Fruit fly (Drosophila melanogaster) whole organism, wandering third instar larva: Measurements from ENCODE around the gene Kal1.

Source experiments
- Abd-B ChIP-seq: fragments of >200 bp; optimal IDR thresholded peaks from 2 replicates; lab custom pipeline; 2017; ENCODE audit warnings: missing biosample characterization, missing genetic modification characterization
- Dfd ChIP-seq: fragments of >200 bp; optimal IDR thresholded peaks from 2 replicates; lab custom pipeline; 2017; ENCODE audit warnings: missing biosample characterization, missing genetic modification characterization
- Hr78 ChIP-seq: fragments of >200 bp; optimal IDR thresholded peaks from 2 replicates; lab custom pipeline; 2017; ENCODE audit warnings: missing biosample characterization, missing genetic modification characterization
- Mio ChIP-seq: sonication (Bioruptor generic); optimal IDR thresholded peaks from 2 replicates; lab custom pipeline; 2016; ENCODE audit warnings: missing biosample characterization, missing genetic modification characterization
- Myc ChIP-seq: fragments of >200 bp; optimal IDR thresholded peaks from 2 replicates; lab custom pipeline; 2017
- Rel ChIP-seq, 2 experiments: fragments of 200-800 bp; sonication (Bioruptor generic) in 1 of 2; optimal IDR thresholded peaks; 2 replicates in 1 of 2; 3 replicates in 1 of 2; lab custom pipeline; 2016 to 2019; ENCODE audit warnings: mild to moderate bottlenecking in 2 of 2, missing biosample characterization in 2 of 2, missing genetic modification characterization in 2 of 2, moderate library complexity in 1 of 2
- Sp1 ChIP-seq: fragments of 200-800 bp; sonication (Bioruptor generic); optimal IDR thresholded peaks from 3 replicates; lab custom pipeline; 2019; ENCODE audit warnings: missing biosample characterization, mild to moderate bottlenecking, missing genetic modification characterization, moderate library complexity
- dl ChIP-seq, 2 experiments: fragments of 175-275, 200-275 bp in 1 of 2; fragments of 200-275 bp in 1 of 2; sonication (Bioruptor generic); optimal IDR thresholded peaks; lab custom pipeline; 2018; ENCODE audit warnings: mild to moderate bottlenecking in 2 of 2, missing biosample characterization in 2 of 2, missing genetic modification characterization in 2 of 2, moderate library complexity in 2 of 2; ENCODE audit not compliant: partially characterized antibody in 2 of 2, insufficient read depth in 1 of 2
- ey ChIP-seq: fragments of 200-800 bp; sonication (Bioruptor generic); optimal IDR thresholded peaks from 2 replicates; lab custom pipeline; 2016; ENCODE audit warnings: missing biosample characterization, missing genetic modification characterization
- pan ChIP-seq: fragments of >200 bp; optimal IDR thresholded peaks from 2 replicates; lab custom pipeline; 2017
- psq ChIP-seq: fragments of 200-800 bp; sonication (Bioruptor generic); optimal IDR thresholded peaks from 3 replicates; lab custom pipeline; 2017; ENCODE audit warnings: missing biosample characterization, mild to moderate bottlenecking, missing genetic modification characterization, moderate library complexity
- rgr ChIP-seq: fragments of 200-800 bp; sonication (Bioruptor generic); optimal IDR thresholded peaks from 3 replicates; lab custom pipeline; 2016; ENCODE audit warnings: missing biosample characterization, mild to moderate bottlenecking, missing genetic modification characterization
- tai ChIP-seq: sonication (Bioruptor generic); optimal IDR thresholded peaks from 2 replicates; lab custom pipeline; 2016; ENCODE audit warnings: missing biosample characterization, missing genetic modification characterization
- usp ChIP-seq: fragments of >200 bp; optimal IDR thresholded peaks from 2 replicates; lab custom pipeline; 2017; ENCODE audit warnings: missing biosample characterization, missing genetic modification characterization

DNA sequence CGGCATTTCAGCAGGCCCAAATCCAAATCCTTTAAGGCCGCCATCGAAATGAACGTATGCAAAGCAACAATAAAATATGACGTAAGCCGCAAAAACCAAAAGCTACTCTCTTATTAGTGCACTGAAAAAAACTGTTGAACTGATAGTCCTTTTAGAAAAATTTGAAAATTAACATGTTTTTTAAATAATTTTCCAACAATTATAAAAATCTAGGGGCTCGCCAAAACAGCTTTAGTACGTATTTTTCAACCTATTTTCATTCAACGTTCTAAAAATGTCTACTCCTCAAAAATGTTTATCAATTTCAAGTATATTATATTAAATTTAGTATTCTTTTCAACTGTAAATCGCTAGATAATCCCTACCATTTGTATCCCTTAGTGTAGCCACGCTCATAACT is 47.8 kb upstream of the Kal1 start:
- TF ChIP-seq Abd-B (GFP tag; lab: Kevin White, UChicago) (no peak), usp (GFP tag; lab: Kevin White, UChicago) (no peak), pan (lab: Kevin White, UChicago) (no peak), Rel (GFP tag; optimal IDR thresholded peaks at IDR 0.05; lab: Kevin White, UChicago) (no peak), Rel (tag; optimal IDR thresholded peaks at IDR 0.05; lab: Kevin White, UChicago) (no peak), Sp1 (no peak), ey (GFP tag; lab: Kevin White, UChicago) (no peak), psq (no peak), Dfd (GFP tag; lab: Kevin White, UChicago) (no peak), Hr78 (GFP tag; lab: Kevin White, UChicago) (no peak), Mio (no peak), Myc (lab: Kevin White, UChicago) (no peak), tai (no peak), dl (GFP tag; optimal IDR thresholded peaks at IDR 0.05; lab: Kevin White, UChicago; ENCODE audit: insufficient read depth in 1 of 2, partially characterized antibody in 2 of 2) (no peak), rgr (GFP tag; lab: Kevin White, UChicago) (no peak)
